Fruit fly (Drosophila melanogaster): ENCODE data around the gene CG14286.

CG14286 gene

DNA sequence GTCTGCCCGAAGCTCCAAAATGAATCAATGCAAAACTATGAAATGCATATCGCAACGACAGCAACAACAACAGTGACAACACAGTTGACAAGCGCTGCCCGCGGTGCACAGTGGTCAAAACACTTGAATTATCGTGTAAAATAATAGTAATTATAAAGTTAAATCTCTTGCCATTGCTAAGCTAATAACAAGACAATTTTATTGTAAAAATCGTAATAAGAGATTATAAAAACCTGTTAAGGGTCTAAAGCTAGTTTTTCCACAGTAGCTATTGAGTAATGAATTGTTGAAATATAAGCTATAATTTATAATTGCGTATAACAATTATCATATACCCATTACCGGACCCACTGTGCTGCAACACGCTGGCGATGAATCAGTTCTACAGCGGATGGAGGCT, 49.1 kb downstream of the CG14286 start:
- TF ChIP-seq h (GFP tag; optimal IDR thresholded peaks at IDR 0.05) (peak; percentile 10), Sp1 (GFP tag; optimal IDR thresholded peaks at IDR 0.05) (peak; percentile 39), HLH106 (tag; optimal IDR thresholded peaks at IDR 0.05) (peak; percentile 50), rgr (GFP tag; optimal IDR thresholded peaks at IDR 0.05) (peak; percentile 37), ey (GFP tag; optimal IDR thresholded peaks at IDR 0.05) (peak; percentile 37), fru (GFP tag; optimal IDR thresholded peaks at IDR 0.05) (peak; percentile 37), brk (GFP tag; optimal IDR thresholded peaks at IDR 0.05) (no peak), OdsH (GFP tag; optimal IDR thresholded peaks at IDR 0.05) (peak; percentile 33), foxo (GFP tag; optimal IDR thresholded peaks at IDR 0.05) (peak in 1 of 2 experiments; percentile 54), pan (optimal IDR thresholded peaks at IDR 0.05) (no peak), jim (GFP tag; optimal IDR thresholded peaks at IDR 0.05) (no peak), N (GFP tag; optimal IDR thresholded peaks at IDR 0.05) (no peak), psq (GFP tag; optimal IDR thresholded peaks at IDR 0.05) (peak; percentile 13)

DNA sequence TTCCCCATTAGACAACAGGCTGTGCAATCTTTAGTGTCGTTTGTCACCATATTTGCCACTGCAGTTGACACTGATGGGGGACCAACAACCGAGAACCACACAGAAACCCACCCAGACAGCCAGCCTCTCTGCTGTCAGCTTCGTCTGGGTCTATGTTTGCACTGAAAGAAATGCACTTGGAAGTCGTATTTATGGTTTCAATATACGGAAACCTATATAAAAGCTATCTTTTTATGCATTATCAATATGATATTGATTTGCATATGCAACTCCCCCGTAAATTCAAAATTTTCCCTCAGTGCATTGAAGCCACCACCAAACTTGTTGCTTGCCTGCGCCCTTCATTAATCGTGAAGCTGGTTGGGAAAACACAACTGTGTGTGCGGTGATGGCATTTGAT, 50.3 kb downstream of the CG14286 start:
- peak; percentile 21 for TF ChIP-seq ey (GFP tag; optimal IDR thresholded peaks at IDR 0.05)
- TF ChIP-seq foxo (GFP tag; optimal IDR thresholded peaks at IDR 0.05): peak in 1 of 2 experiments; percentile 47
- peak; percentile 3 for TF ChIP-seq rgr (GFP tag; optimal IDR thresholded peaks at IDR 0.05)
- TF ChIP-seq sage (GFP tag; optimal IDR thresholded peaks at IDR 0.05): no peak
- peak; percentile 38 for TF ChIP-seq fru (GFP tag; optimal IDR thresholded peaks at IDR 0.05)

Measured in whole organism, wandering third instar larva.